Worm (Caenorhabditis elegans) whole organism, young adult: ENCODE results near the gene klp-17.

Source experiments
- F37B4.10 ChIP-seq: fragments of 200-800 bp; sonication (Bioruptor generic); IDR thresholded peaks from 2 replicates; pipeline ENCODE4 v1.3.6; 2022; ENCODE audit warnings: missing genetic modification characterization, missing compliant biosample characterization
- Y79H2A.3 ChIP-seq: fragments of 200-800 bp; sonication (Bioruptor generic); conservative IDR thresholded peaks from 2 replicates; pipeline ENCODE4 v1.3.6; 2022; ENCODE audit warnings: missing genetic modification reagents, missing genetic modification characterization, missing compliant biosample characterization
- ceh-40 ChIP-seq: fragments of 200-800 bp; sonication (Bioruptor generic); IDR thresholded peaks from 2 replicates; pipeline ENCODE4 v1.3.6; 2022; ENCODE audit warnings: missing genetic modification characterization, missing compliant biosample characterization
- ceh-79 ChIP-seq: sonication (generic microtip); optimal IDR thresholded peaks from 2 replicates; lab custom pipeline; 2017; ENCODE audit warnings: mild to moderate bottlenecking, missing genetic modification characterization, missing compliant biosample characterization
- dpff-1 ChIP-seq: sonication (generic microtip); optimal IDR thresholded peaks from 2 replicates; lab custom pipeline; 2017; ENCODE audit warnings: mild to moderate bottlenecking, missing genetic modification characterization, missing compliant biosample characterization
- hsf-1 ChIP-seq: fragments of 200-800 bp; sonication (Bioruptor generic); IDR thresholded peaks from 2 replicates; pipeline ENCODE4 v1.3.6; 2022; ENCODE audit warnings: missing genetic modification reagents, missing genetic modification characterization, missing compliant biosample characterization
- nfya-2 ChIP-seq: fragments of 200-800 bp; sonication (Bioruptor generic); IDR thresholded peaks from 2 replicates; pipeline ENCODE4 v1.3.6; 2022; ENCODE audit warnings: missing genetic modification reagents, missing genetic modification characterization, missing compliant biosample characterization
- nhr-120 ChIP-seq: fragments of 200-800 bp; sonication (Bioruptor generic); IDR thresholded peaks from 2 replicates; pipeline ENCODE4 v1.3.6; 2022; ENCODE audit warnings: missing genetic modification characterization, missing compliant biosample characterization
- nhr-80 ChIP-seq: sonication (generic microtip); optimal IDR thresholded peaks from 2 replicates; lab custom pipeline; 2016; ENCODE audit warnings: missing genetic modification characterization, missing compliant biosample characterization
- snpc-4 ChIP-seq, 5 experiments: fragments of 150-350 bp in 1 of 5; sonication (generic microtip) in 4 of 5; optimal IDR thresholded peaks; 2 replicates each; lab custom pipeline; 2014 to 2018; ENCODE audit warnings: missing genetic modification characterization in 5 of 5, missing biosample characterization in 3 of 5, antibody characterized with exemption in 2 of 5, mild to moderate bottlenecking in 2 of 5, missing compliant biosample characterization in 2 of 5, missing genotype in 2 of 5, moderate library complexity in 2 of 5, missing genetic modification reagents in 1 of 5
- somi-1 ChIP-seq: fragments of 200-800 bp; sonication (Bioruptor generic); optimal IDR thresholded peaks from 2 replicates; lab custom pipeline; 2018; ENCODE audit warnings: mild to moderate bottlenecking, missing genetic modification characterization, missing compliant biosample characterization
- unc-62 ChIP-seq: fragments of 150-350 bp; optimal IDR thresholded peaks from 2 replicates; lab custom pipeline; 2014; ENCODE audit warnings: missing biosample characterization, missing genetic modification reagents, missing genetic modification characterization

DNA sequence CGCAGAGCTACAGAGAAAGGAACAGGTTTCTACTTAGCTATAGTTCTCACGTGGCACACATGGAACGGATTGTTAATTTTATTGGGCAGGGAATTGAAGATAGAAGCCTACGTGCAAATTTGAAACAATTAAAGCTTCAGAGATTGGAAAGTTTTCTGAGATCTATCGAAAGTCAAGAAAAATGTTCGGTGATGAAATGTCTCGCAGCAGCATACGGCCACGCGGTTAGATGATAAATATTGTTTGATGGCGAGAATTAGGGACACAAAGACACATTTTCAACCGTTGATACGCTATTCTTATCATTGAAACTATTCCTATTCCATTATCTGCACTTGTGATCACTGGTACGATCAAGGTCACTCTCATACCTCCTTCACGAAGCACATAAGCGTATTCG, 5.1 kb upstream of the klp-17 start:
- TF ChIP-seq unc-62 (GFP tag; lab: Kevin White, UChicago) (no peak), nhr-120 (GFP tag; lab: Robert Waterston, UW) (no peak), nhr-80 (tag; lab: Kevin White, UChicago) (peak; percentile 89), Y79H2A.3 (GFP tag; lab: Robert Waterston, UW) (no peak), snpc-4 (GFP tag; optimal IDR thresholded peaks at IDR 0.05; lab: Kevin White, UChicago) (no peak), snpc-4 (tag; optimal IDR thresholded peaks at IDR 0.05; lab: Kevin White, UChicago) (peak in 2 of 4 experiments; percentile 43 to 50), somi-1 (GFP tag; lab: Kevin White, UChicago) (peak; percentile 19), ceh-79 (tag; lab: Kevin White, UChicago) (no peak), F37B4.10 (no peak), hsf-1 (GFP tag; lab: Robert Waterston, UW) (no peak), nfya-2 (GFP tag; lab: Robert Waterston, UW) (no peak), dpff-1 (tag; lab: Kevin White, UChicago) (no peak), ceh-40 (GFP tag; lab: Robert Waterston, UW) (no peak)
